Worm (Caenorhabditis elegans) whole organism, L3 larva: Measurements from ENCODE around the gene F08D12.7.

Experiments
- ZK546.5 ChIP-seq: sonication (generic microtip); optimal IDR thresholded peaks from 2 replicates; lab custom pipeline; 2017; ENCODE audit warnings: missing biosample characterization, missing genetic modification characterization
- ama-1 ChIP-seq: fragments of 150-350 bp; optimal IDR thresholded peaks from 2 replicates; lab custom pipeline; 2018
- ceh-82 ChIP-seq: fragments of 150-350 bp; optimal IDR thresholded peaks from 2 replicates; lab custom pipeline; 2014; ENCODE audit warnings: missing biosample characterization, missing genetic modification characterization
- elt-2 ChIP-seq: sonication (generic microtip); optimal IDR thresholded peaks from 2 replicates; lab custom pipeline; 2016; ENCODE audit warnings: missing genetic modification reagents, mild to moderate bottlenecking, missing genetic modification characterization, missing compliant biosample characterization
- fkh-10 ChIP-seq: sonication (generic microtip); optimal IDR thresholded peaks from 2 replicates; lab custom pipeline; 2017; ENCODE audit warnings: missing biosample characterization, missing genetic modification reagents, missing genetic modification characterization
- nhr-12 ChIP-seq: fragments of 150-350 bp; optimal IDR thresholded peaks from 2 replicates; lab custom pipeline; 2014; ENCODE audit warnings: missing biosample characterization, missing genetic modification characterization
- nhr-77 ChIP-seq: fragments of 150-350 bp; optimal IDR thresholded peaks from 2 replicates; lab custom pipeline; 2014; ENCODE audit warnings: missing biosample characterization, missing genetic modification characterization
- snpc-4 ChIP-seq: fragments of 150-350 bp; optimal IDR thresholded peaks from 2 replicates; lab custom pipeline; 2014; ENCODE audit warnings: missing biosample characterization, missing genetic modification characterization
- unc-62 ChIP-seq: fragments of 150-350 bp; sonication (generic microtip); optimal IDR thresholded peaks from 4 replicates; lab custom pipeline; 2014; ENCODE audit warnings: missing biosample characterization, missing genetic modification reagents, missing genetic modification characterization
- ztf-11 ChIP-seq: fragments of 150-350 bp; optimal IDR thresholded peaks from 2 replicates; lab custom pipeline; 2014; ENCODE audit warnings: missing biosample characterization, missing genetic modification characterization

ce11 chrII:2785787-2786186 lies 16.9 kb upstream of the F08D12.7 start:
- TF ChIP-seq nhr-77 (tag; lab: Kevin White, UChicago) (no peak), snpc-4 (tag; lab: Kevin White, UChicago) (no peak), elt-2 (tag; lab: Kevin White, UChicago) (no peak), unc-62 (GFP tag; lab: Kevin White, UChicago) (no peak), ama-1 (lab: Kevin White, UChicago) (no peak), ZK546.5 (no peak), fkh-10 (GFP tag; lab: Kevin White, UChicago) (no peak), ceh-82 (tag; lab: Kevin White, UChicago) (no peak), ztf-11 (tag; lab: Kevin White, UChicago) (no peak), nhr-12 (no peak)
